Fruit fly (Drosophila melanogaster): ENCODE results near the gene Dna2.

DNA sequence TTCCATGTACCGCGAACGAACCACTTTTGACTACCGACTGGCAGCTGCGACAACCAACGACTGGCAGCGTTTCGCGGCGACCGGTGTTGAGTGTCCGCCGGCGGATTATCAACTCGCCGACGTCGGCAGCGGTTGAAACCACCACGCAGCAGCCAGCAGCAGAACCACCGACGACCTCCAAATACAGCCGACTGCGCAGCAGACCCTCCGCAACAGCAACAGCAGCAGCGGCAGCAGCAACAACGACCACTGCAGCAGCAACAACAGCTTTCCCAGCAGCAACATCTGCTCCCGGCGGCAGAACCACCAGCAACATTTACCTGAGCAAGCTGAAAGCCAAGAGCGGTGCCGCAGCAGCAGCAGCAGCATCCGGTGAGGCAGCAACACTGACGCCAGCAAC lies 37.7 kb downstream of the Dna2 start:
- no peak for TF ChIP-seq CG7368 (GFP tag; optimal IDR thresholded peaks at IDR 0.05)
- no peak for TF ChIP-seq Met (GFP tag; optimal IDR thresholded peaks at IDR 0.05)
- TF ChIP-seq Lpt (GFP tag; optimal IDR thresholded peaks at IDR 0.05) = no peak
- TF ChIP-seq Ets21C (GFP tag; optimal IDR thresholded peaks at IDR 0.05) = no peak
- no peak for TF ChIP-seq CG6163 (GFP tag; IDR thresholded peaks at IDR 0.05)
- TF ChIP-seq CG10669 (GFP tag; optimal IDR thresholded peaks at IDR 0.05) = no peak
- no peak for TF ChIP-seq Gug (GFP tag; IDR thresholded peaks at IDR 0.05)
- TF ChIP-seq CG8119 (GFP tag; IDR thresholded peaks at IDR 0.05) = no peak
- peak; percentile 21 for TF ChIP-seq vri (GFP tag; optimal IDR thresholded peaks at IDR 0.05)
- TF ChIP-seq salr (GFP tag; optimal IDR thresholded peaks at IDR 0.05) = no peak
- no peak for TF ChIP-seq CG6792 (GFP tag; optimal IDR thresholded peaks at IDR 0.05)
- TF ChIP-seq Eip78C (GFP tag) = no peak
- no peak for TF ChIP-seq eg (GFP tag; IDR thresholded peaks at IDR 0.05)

Measured in whole organism, prepupa.